Worm (Caenorhabditis elegans): ENCODE data around the gene ZC395.5.

DNA sequence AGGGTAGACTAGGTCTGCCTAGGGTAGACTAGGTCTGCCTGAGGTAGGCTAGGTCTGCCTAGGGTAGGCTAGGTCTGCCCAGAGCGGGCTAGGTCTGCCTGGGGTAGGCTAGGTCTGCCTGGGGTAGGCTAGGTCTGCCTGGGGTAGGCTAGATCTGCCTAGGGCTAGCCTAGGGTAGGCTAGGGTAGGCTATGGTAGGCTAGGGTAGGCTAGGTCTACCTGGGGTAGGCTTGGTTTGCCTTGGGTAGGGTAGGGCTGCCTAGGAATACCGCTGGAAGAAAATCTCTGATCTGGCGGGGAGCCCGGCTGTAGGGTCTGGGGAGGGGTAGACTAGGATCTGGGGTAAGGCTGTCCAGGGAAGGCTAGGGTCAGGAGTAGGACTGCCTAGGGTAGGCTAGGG lies 17.8 kb downstream of the ZC395.5 start:
- TF ChIP-seq mdl-1 (tag; optimal IDR thresholded peaks at IDR 0.05) (no peak), Y105C5A.15 (GFP tag; IDR thresholded peaks at IDR 0.05) (no peak), egl-27 (tag; optimal IDR thresholded peaks at IDR 0.05) (no peak), snpc-4 (tag; optimal IDR thresholded peaks at IDR 0.05) (no peak), nhr-237 (tag; optimal IDR thresholded peaks at IDR 0.05) (no peak), ama-1 (optimal IDR thresholded peaks at IDR 0.05) (no peak), daf-16 (GFP tag; optimal IDR thresholded peaks at IDR 0.05) (no peak), daf-16 (tag; optimal IDR thresholded peaks at IDR 0.05) (no peak), ceh-32 (tag; optimal IDR thresholded peaks at IDR 0.05; ENCODE audit: poor library complexity) (no peak), nhr-28 (tag; optimal IDR thresholded peaks at IDR 0.05) (no peak), F37D6.2 (tag; optimal IDR thresholded peaks at IDR 0.05) (no peak), madf-5 (GFP tag; IDR thresholded peaks at IDR 0.05) (no peak), lin-39 (tag; optimal IDR thresholded peaks at IDR 0.05) (no peak), lin-13 (GFP tag; optimal IDR thresholded peaks at IDR 0.05) (no peak), unc-39 (tag; optimal IDR thresholded peaks at IDR 0.05) (no peak)

All from whole organism, L4 larva.